Fruit fly (Drosophila melanogaster): ENCODE data around the gene CG32945.

- TF ChIP-seq Mnt (GFP tag; optimal IDR thresholded peaks at IDR 0.05), result no peak
- no peak for TF ChIP-seq Hr96 (GFP tag; optimal IDR thresholded peaks at IDR 0.05)
- TF ChIP-seq CG1620 (GFP tag; optimal IDR thresholded peaks at IDR 0.05), result no peak
- TF ChIP-seq CG12768 (GFP tag; optimal IDR thresholded peaks at IDR 0.05), result no peak
Measured at dm6 chr3R:4553534-4553933, 24.9 kb downstream of the CG32945 start.
